Worm (Caenorhabditis elegans) whole organism, midembryonic: Measurements from ENCODE around the gene vab-15.

Source experiments
- klf-2 ChIP-seq: fragments of 200-800 bp; sonication (Bioruptor generic); conservative IDR thresholded peaks from 2 replicates; pipeline ENCODE4 v1.3.6; 2022; ENCODE audit warnings: missing genetic modification reagents, missing genetic modification characterization, missing compliant biosample characterization
- ref-1 ChIP-seq: fragments of 200-800 bp; sonication (Bioruptor generic); conservative IDR thresholded peaks from 2 replicates; pipeline ENCODE4 v1.3.6; 2022; ENCODE audit warnings: missing genetic modification reagents, missing genetic modification characterization, missing compliant biosample characterization
- ztf-23 ChIP-seq: fragments of 200-800 bp; sonication (Bioruptor generic); IDR thresholded peaks from 2 replicates; pipeline ENCODE4 v1.3.6; 2022; ENCODE audit warnings: missing genetic modification reagents, missing genetic modification characterization, missing compliant biosample characterization

ce11 chrX:9840864-9841263 is 6.2 kb upstream of the vab-15 start:
- no peak for TF ChIP-seq klf-2 (GFP tag; lab: Robert Waterston, UW)
- TF ChIP-seq ref-1 (GFP tag; lab: Robert Waterston, UW), result no peak
- no peak for TF ChIP-seq ztf-23 (GFP tag; lab: Robert Waterston, UW)
